Fruit fly (Drosophila melanogaster): ENCODE measurements around the gene beat-IV.

beat-IV gene

DNA sequence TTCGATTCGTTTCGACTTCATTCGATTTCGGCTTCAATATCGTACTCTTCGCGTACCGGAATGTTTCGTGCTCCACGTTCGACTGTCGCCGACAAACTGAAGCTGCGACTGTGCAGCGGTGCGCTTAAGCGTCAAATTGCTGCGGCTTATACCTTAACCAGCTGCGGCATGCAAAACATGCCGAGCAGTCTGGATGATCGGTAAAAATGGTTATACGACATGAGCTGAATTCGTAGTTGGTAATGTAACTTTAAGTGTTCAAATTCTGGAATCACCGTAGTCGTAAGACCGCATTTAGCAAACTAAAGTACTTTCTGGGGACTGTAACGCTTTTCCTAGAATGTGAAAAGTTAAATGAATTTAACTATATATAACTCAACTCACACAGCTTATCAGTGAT is 26.3 kb upstream of the beat-IV start, which contains the start of gene CG10175 (continued):
- no peak for TF ChIP-seq Xbp1 (GFP tag; optimal IDR thresholded peaks at IDR 0.05)
- 0 out of 3 replicates have a peak, but pooled peaks have one; percentile 26 for TF ChIP-seq CG34422 (GFP tag; IDR thresholded peaks at IDR 0.05)
- TF ChIP-seq bowl (GFP tag; IDR thresholded peaks at IDR 0.05), result 0 out of 2 replicates have a peak, but pooled peaks have one; percentile 24
- TF ChIP-seq ash1 (GFP tag; optimal IDR thresholded peaks at IDR 0.05), result no peak
- peak; percentile 22; the same call in 1 of the 3 replicates for TF ChIP-seq ken (GFP tag; IDR thresholded peaks at IDR 0.05)
- TF ChIP-seq Camta (GFP tag; optimal IDR thresholded peaks at IDR 0.05), result no peak
- TF ChIP-seq Deaf1 (tag; optimal IDR thresholded peaks at IDR 0.05), result peak; percentile 34
- peak; percentile 57 for TF ChIP-seq ci (GFP tag; IDR thresholded peaks at IDR 0.05)
- no peak for TF ChIP-seq PHDP (tag; optimal IDR thresholded peaks at IDR 0.05)
- TF ChIP-seq ap (GFP tag; IDR thresholded peaks at IDR 0.05), result 0 out of 2 replicates have a peak, but pooled peaks have one; percentile 12
- TF ChIP-seq nerfin-1 (tag; optimal IDR thresholded peaks at IDR 0.05), result no peak
- TF ChIP-seq btn (GFP tag; optimal IDR thresholded peaks at IDR 0.05), result no peak

- TF ChIP-seq CG1529 (GFP tag; optimal IDR thresholded peaks at IDR 0.05) (no peak), CG10654 (GFP tag; optimal IDR thresholded peaks at IDR 0.05) (no peak), chn (GFP tag; optimal IDR thresholded peaks at IDR 0.05) (no peak), CG1602 (GFP tag; optimal IDR thresholded peaks at IDR 0.05) (no peak), slbo (GFP tag; IDR thresholded peaks at IDR 0.05) (no peak), cas (GFP tag; IDR thresholded peaks at IDR 0.05) (no peak), ato (GFP tag; IDR thresholded peaks at IDR 0.05; ENCODE audit: partially characterized antibody) (no peak), CG7556 (GFP tag; optimal IDR thresholded peaks at IDR 0.05) (no peak), sd (tag; optimal IDR thresholded peaks at IDR 0.05) (peak; percentile 94), ro (GFP tag; IDR thresholded peaks at IDR 0.05) (no peak), CG10959 (GFP tag; IDR thresholded peaks at IDR 0.05) (no peak), Sox100B (GFP tag; optimal IDR thresholded peaks at IDR 0.05) (no peak), CG15514 (GFP tag; optimal IDR thresholded peaks at IDR 0.05) (peak; percentile 7), CG10431 (GFP tag; optimal IDR thresholded peaks at IDR 0.05) (no peak), Nf-YA (GFP tag; IDR thresholded peaks at IDR 0.05) (no peak), ci (GFP tag; IDR thresholded peaks at IDR 0.05) (no peak; the same call in 2 of the 3 replicates), chinmo (GFP tag; IDR thresholded peaks at IDR 0.05; ENCODE audit: partially characterized antibody) (0 out of 4 replicates have a peak, but pooled peaks have one; percentile 13), CG2120 (GFP tag; optimal IDR thresholded peaks at IDR 0.05) (no peak), odd (GFP tag; optimal IDR thresholded peaks at IDR 0.05) (no peak), wek (GFP tag; optimal IDR thresholded peaks at IDR 0.05) (no peak), Opbp (GFP tag; IDR thresholded peaks at IDR 0.05; ENCODE audit: partially characterized antibody) (no peak), CG4360 (GFP tag; IDR thresholded peaks at IDR 0.05) (no peak), jigr1 (GFP tag; IDR thresholded peaks at IDR 0.05) (no peak), ham (GFP tag; IDR thresholded peaks at IDR 0.05) (no peak), B-H1 (GFP tag; IDR thresholded peaks at IDR 0.05) (no peak), pum (GFP tag; optimal IDR thresholded peaks at IDR 0.05) (no peak), knrl (GFP tag; IDR thresholded peaks at IDR 0.05; ENCODE audit: partially characterized antibody) (no peak), CG14667 (GFP tag; IDR thresholded peaks at IDR 0.05) (no peak), CG7987 (GFP tag; optimal IDR thresholded peaks at IDR 0.05) (no peak), row (GFP tag; IDR thresholded peaks at IDR 0.05) (no peak), bsh (GFP tag; optimal IDR thresholded peaks at IDR 0.05) (no peak), CG17829 (tag; optimal IDR thresholded peaks at IDR 0.05) (no peak), sima (GFP tag; optimal IDR thresholded peaks at IDR 0.05) (no peak), Mad (GFP tag; optimal IDR thresholded peaks at IDR 0.05) (no peak), CG31441 (GFP tag; IDR thresholded peaks at IDR 0.05) (no peak), CG4424 (GFP tag; optimal IDR thresholded peaks at IDR 0.05) (no peak), lbe (GFP tag; optimal IDR thresholded peaks at IDR 0.05) (no peak), CG9817 (tag; optimal IDR thresholded peaks at IDR 0.05) (no peak), CG13287 (GFP tag; IDR thresholded peaks at IDR 0.05; ENCODE audit: partially characterized antibody) (no peak), CG15601 (tag; optimal IDR thresholded peaks at IDR 0.05) (no peak)
These were observed 22.6 kb upstream of the beat-IV start, which contains the start of gene Ugt303B3 for dm6 chr3R:23534609-23535008. Gene Ugt303B3, minus strand, starts transcription at chr3R:23534767.

Measured in whole organism, embryonic.